Fruit fly (Drosophila melanogaster) whole organism, prepupa: ENCODE results near the gene CG18095.

ENCODE experiments used
- Blimp-1 ChIP-seq: fragments of 200-800 bp; sonication (Bioruptor generic); optimal IDR thresholded peaks from 3 replicates; lab custom pipeline; 2017; ENCODE audit warnings: missing biosample characterization, missing genetic modification characterization, mild to moderate bottlenecking, moderate library complexity, missing genetic modification reagents
- CG10631 ChIP-seq: fragments of 200-800 bp; sonication (Bioruptor generic); optimal IDR thresholded peaks from 2 replicates; lab custom pipeline; 2016; ENCODE audit warnings: missing biosample characterization, missing genetic modification characterization
- CG10669 ChIP-seq: fragments of 200-800 bp; sonication (Bioruptor generic); optimal IDR thresholded peaks from 3 replicates; lab custom pipeline; 2018; ENCODE audit warnings: missing biosample characterization, mild to moderate bottlenecking, missing genetic modification characterization, moderate library complexity
- CG11294 ChIP-seq: fragments of 200-800 bp; sonication (Bioruptor generic); IDR thresholded peaks from 2 replicates; pipeline ENCODE4 v1.3.6; 2022; ENCODE audit warnings: missing biosample characterization, missing genetic modification characterization
- CG15336 ChIP-seq: fragments of 200-800 bp; sonication (Bioruptor generic); IDR thresholded peaks from 2 replicates; pipeline ENCODE4 v1.3.6; 2022; ENCODE audit warnings: missing biosample characterization, missing genetic modification characterization
- CG1621 ChIP-seq: fragments of 200-800 bp; sonication (Bioruptor generic); optimal IDR thresholded peaks from 3 replicates; lab custom pipeline; 2018; ENCODE audit warnings: missing biosample characterization, mild to moderate bottlenecking, missing genetic modification characterization
- CG16779 ChIP-seq: fragments of 200-800 bp; sonication (Bioruptor generic); optimal IDR thresholded peaks from 3 replicates; lab custom pipeline; 2017; ENCODE audit warnings: missing biosample characterization, mild to moderate bottlenecking, missing genetic modification characterization
- CG3032 ChIP-seq: fragments of 200-800 bp; optimal IDR thresholded peaks from 2 replicates; lab custom pipeline; 2019; ENCODE audit warnings: missing biosample characterization, mild to moderate bottlenecking, missing genetic modification characterization, moderate library complexity
- CG31627 ChIP-seq: fragments of 200-800 bp; sonication (Bioruptor generic); optimal IDR thresholded peaks from 3 replicates; lab custom pipeline; 2016; ENCODE audit warnings: missing biosample characterization, missing genetic modification characterization
- CG32006 ChIP-seq: fragments of 200-800 bp; sonication (Bioruptor generic); optimal IDR thresholded peaks from 3 replicates; lab custom pipeline; 2017; ENCODE audit warnings: missing biosample characterization, mild to moderate bottlenecking, missing genetic modification characterization
- CG34406 ChIP-seq: fragments of 200-800 bp; sonication (Bioruptor generic); optimal IDR thresholded peaks from 3 replicates; lab custom pipeline; 2016; ENCODE audit warnings: missing biosample characterization, missing genetic modification characterization
- CG4318 ChIP-seq: fragments of 200-800 bp; sonication (Bioruptor generic); optimal IDR thresholded peaks from 3 replicates; lab custom pipeline; 2017; ENCODE audit warnings: missing biosample characterization, mild to moderate bottlenecking, missing genetic modification characterization
- CG6163 ChIP-seq: fragments of 200-800 bp; sonication (Bioruptor generic); IDR thresholded peaks from 3 replicates; pipeline ENCODE4 v1.3.6; 2022; ENCODE audit warnings: missing biosample characterization, missing genetic modification characterization
- CG6276 ChIP-seq: fragments of 200-800 bp; sonication (Bioruptor generic); optimal IDR thresholded peaks from 2 replicates; lab custom pipeline; 2017; ENCODE audit warnings: missing biosample characterization, mild to moderate bottlenecking, missing genetic modification characterization
- CG6792 ChIP-seq: fragments of 200-800 bp; sonication (Bioruptor generic); optimal IDR thresholded peaks from 3 replicates; lab custom pipeline; 2016; ENCODE audit warnings: missing biosample characterization, missing genetic modification characterization
- CG6854 ChIP-seq: fragments of 200-800 bp; sonication (Bioruptor generic); optimal IDR thresholded peaks from 2 replicates; lab custom pipeline; 2017; ENCODE audit warnings: missing biosample characterization, mild to moderate bottlenecking, missing genetic modification characterization
- CG7368 ChIP-seq: fragments of 200-800 bp; sonication (Bioruptor generic); optimal IDR thresholded peaks from 3 replicates; lab custom pipeline; 2016; ENCODE audit warnings: missing biosample characterization, missing genetic modification characterization
- CG8319 ChIP-seq: fragments of 200-800 bp; sonication (Bioruptor generic); optimal IDR thresholded peaks from 3 replicates; lab custom pipeline; 2016; ENCODE audit warnings: missing biosample characterization, missing genetic modification characterization
- CG9139 ChIP-seq: fragments of 200-800 bp; sonication (Bioruptor generic); optimal IDR thresholded peaks from 3 replicates; lab custom pipeline; 2017; ENCODE audit warnings: missing biosample characterization, mild to moderate bottlenecking, missing genetic modification characterization
- Eip75B ChIP-seq: fragments of 200-800 bp; sonication (Bioruptor generic); optimal IDR thresholded peaks from 3 replicates; lab custom pipeline; 2016; ENCODE audit warnings: missing biosample characterization, missing genetic modification characterization
- Ets96B ChIP-seq: fragments of 200-800 bp; optimal IDR thresholded peaks from 2 replicates; lab custom pipeline; 2019; ENCODE audit warnings: missing biosample characterization, mild to moderate bottlenecking, missing genetic modification characterization, moderate library complexity
- Gug ChIP-seq: fragments of 200-800 bp; sonication (Bioruptor generic); IDR thresholded peaks from 2 replicates; pipeline ENCODE4 v1.3.6; 2022; ENCODE audit warnings: missing biosample characterization, missing genetic modification characterization
- Hr39 ChIP-seq: fragments of 200-800 bp; sonication (Bioruptor generic); optimal IDR thresholded peaks from 2 replicates; lab custom pipeline; 2016; ENCODE audit warnings: missing biosample characterization, missing genetic modification characterization
- Hr4 ChIP-seq: fragments of 200-800 bp; sonication (Bioruptor generic); optimal IDR thresholded peaks from 3 replicates; lab custom pipeline; 2016; ENCODE audit warnings: missing biosample characterization, missing genetic modification characterization
- Met ChIP-seq: fragments of 200-800 bp; sonication (Bioruptor generic); optimal IDR thresholded peaks from 3 replicates; lab custom pipeline; 2016; ENCODE audit warnings: missing biosample characterization, missing genetic modification characterization
- OdsH ChIP-seq: fragments of 200-800 bp; sonication (Bioruptor generic); optimal IDR thresholded peaks from 3 replicates; lab custom pipeline; 2016; ENCODE audit warnings: missing biosample characterization, missing genetic modification characterization
- Smox ChIP-seq: fragments of 200-800 bp; sonication (Bioruptor generic); optimal IDR thresholded peaks from 3 replicates; lab custom pipeline; 2016; ENCODE audit warnings: missing biosample characterization, missing genetic modification characterization
- Sox102F ChIP-seq: fragments of 200-800 bp; sonication (Bioruptor generic); optimal IDR thresholded peaks from 2 replicates; lab custom pipeline; 2016; ENCODE audit warnings: missing biosample characterization, mild to moderate bottlenecking, missing genetic modification characterization
- Sox14 ChIP-seq: fragments of 200-800 bp; sonication (Bioruptor generic); optimal IDR thresholded peaks from 3 replicates; lab custom pipeline; 2016; ENCODE audit warnings: missing biosample characterization, missing genetic modification characterization
- Sox15 ChIP-seq: fragments of 200-800 bp; sonication (Bioruptor generic); optimal IDR thresholded peaks from 3 replicates; lab custom pipeline; 2016; ENCODE audit warnings: missing biosample characterization, missing genetic modification characterization
- achi ChIP-seq: fragments of 200-800 bp; sonication (Bioruptor generic); optimal IDR thresholded peaks from 3 replicates; lab custom pipeline; 2016; ENCODE audit warnings: missing biosample characterization, missing genetic modification characterization
- acj6 ChIP-seq: fragments of 200-800 bp; sonication (Bioruptor generic); optimal IDR thresholded peaks from 3 replicates; lab custom pipeline; 2016; ENCODE audit warnings: missing biosample characterization, missing genetic modification characterization
- dac ChIP-seq: fragments of 200-800 bp; sonication (Bioruptor generic); optimal IDR thresholded peaks from 2 replicates; lab custom pipeline; 2017; ENCODE audit warnings: missing biosample characterization, mild to moderate bottlenecking, missing genetic modification characterization
- eg ChIP-seq: fragments of 200-800 bp; sonication (Bioruptor generic); IDR thresholded peaks from 3 replicates; pipeline ENCODE4 v1.3.6; 2022; ENCODE audit warnings: missing biosample characterization, missing genetic modification characterization
- fd59A ChIP-seq: fragments of 200-800 bp; sonication (Bioruptor generic); optimal IDR thresholded peaks from 2 replicates; lab custom pipeline; 2017; ENCODE audit warnings: missing biosample characterization, mild to moderate bottlenecking, missing genetic modification characterization, missing genetic modification reagents
- fd85E ChIP-seq: fragments of 200-800 bp; sonication (Bioruptor generic); optimal IDR thresholded peaks from 3 replicates; lab custom pipeline; 2016; ENCODE audit warnings: missing biosample characterization, missing genetic modification characterization
- fkh ChIP-seq: fragments of 200-800 bp; sonication (Bioruptor generic); optimal IDR thresholded peaks from 3 replicates; lab custom pipeline; 2017; ENCODE audit warnings: missing biosample characterization, mild to moderate bottlenecking, missing genetic modification characterization, moderate library complexity
- lz ChIP-seq: fragments of 200-800 bp; sonication (Bioruptor generic); optimal IDR thresholded peaks from 3 replicates; lab custom pipeline; 2016; ENCODE audit warnings: missing biosample characterization, missing genetic modification characterization
- pdm3 ChIP-seq: fragments of 200-800 bp; sonication (Bioruptor generic); optimal IDR thresholded peaks from 3 replicates; lab custom pipeline; 2016; ENCODE audit warnings: missing biosample characterization, missing genetic modification characterization
- salr ChIP-seq, 2 experiments: fragments of 200-800 bp; sonication (Bioruptor generic); optimal IDR thresholded peaks; 3 replicates each; lab custom pipeline; 2016 to 2018; ENCODE audit warnings: missing biosample characterization in 2 of 2, missing genetic modification characterization in 2 of 2, mild to moderate bottlenecking in 1 of 2
- spab ChIP-seq: fragments of 200-800 bp; sonication (Bioruptor generic); optimal IDR thresholded peaks from 2 replicates; lab custom pipeline; 2017; ENCODE audit warnings: missing biosample characterization, mild to moderate bottlenecking, missing genetic modification characterization, missing genetic modification reagents
- ss ChIP-seq, 2 experiments: fragments of 200-800 bp; sonication (Bioruptor generic); optimal IDR thresholded peaks; 2 replicates in 1 of 2; 3 replicates in 1 of 2; lab custom pipeline; 2017 to 2018; ENCODE audit warnings: mild to moderate bottlenecking in 2 of 2, missing biosample characterization in 2 of 2, missing genetic modification characterization in 2 of 2, moderate library complexity in 1 of 2
- svp ChIP-seq: fragments of 200-800 bp; sonication (Bioruptor generic); peaks from one replicate; lab custom pipeline; 2016; ENCODE audit warnings: missing biosample characterization, missing genetic modification characterization
- vri ChIP-seq: fragments of 200-800 bp; sonication (Bioruptor generic); optimal IDR thresholded peaks from 3 replicates; lab custom pipeline; 2016; ENCODE audit warnings: missing biosample characterization, mild to moderate bottlenecking, missing genetic modification characterization

Gene CG18095

DNA sequence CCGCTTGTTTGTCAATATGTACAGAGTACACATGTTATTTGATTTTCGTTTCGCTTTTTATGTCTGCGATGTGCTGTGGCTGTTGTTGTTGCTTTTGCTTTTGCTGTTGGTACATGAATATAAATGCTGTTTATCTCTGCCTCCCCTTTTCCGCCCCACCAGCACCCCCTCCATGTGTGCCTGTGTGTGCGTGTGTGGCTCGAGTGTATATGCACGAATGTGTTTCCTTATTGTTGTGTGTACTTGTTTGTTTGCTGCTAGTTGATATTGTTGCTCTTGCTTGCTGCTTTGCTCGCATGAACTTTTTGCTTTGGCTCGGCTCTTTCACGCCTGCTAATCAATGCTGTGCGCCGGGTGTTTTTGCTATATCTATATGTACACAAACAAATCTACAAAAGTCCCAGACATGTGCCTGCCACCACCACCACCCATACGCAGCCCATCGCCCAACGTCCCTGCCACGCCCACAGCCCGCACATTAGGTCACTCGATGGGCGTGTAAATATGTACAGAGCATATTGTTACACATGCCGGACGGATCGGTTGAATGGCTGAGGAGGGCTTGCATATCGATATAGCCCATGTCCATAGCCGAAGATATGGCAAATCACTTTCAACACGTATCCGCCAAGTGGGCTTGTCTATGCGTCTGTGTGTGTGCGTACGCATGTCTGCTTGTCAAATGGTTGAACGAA lies 7.1 kb downstream of the CG18095 start (continued):
- TF ChIP-seq CG6854 (GFP tag; lab: Kevin White, UChicago) (peak; percentile 93), CG11294 (GFP tag; lab: Robert Waterston, UW) (peak; percentile 63), CG3032 (tag; lab: Kevin White, UChicago) (peak; percentile 31), Blimp-1 (GFP tag; lab: Kevin White, UChicago) (peak; percentile 92), Gug (GFP tag; lab: Robert Waterston, UW) (peak; percentile 73), CG10669 (peak; percentile 55), Met (peak; percentile 78), CG6276 (GFP tag; lab: Kevin White, UChicago) (peak; percentile 68), CG1621 (peak; percentile 75), CG8319 (GFP tag; lab: Kevin White, UChicago) (peak; percentile 51), ss (GFP tag; optimal IDR thresholded peaks at IDR 0.05; lab: Kevin White, UChicago) (peak; percentile 78 to 85), CG15336 (peak; percentile 59), CG32006 (GFP tag; lab: Kevin White, UChicago) (peak; percentile 21), CG6163 (peak; percentile 91), CG9139 (GFP tag; lab: Kevin White, UChicago) (peak; percentile 66), CG7368 (GFP tag; lab: Kevin White, UChicago) (peak; percentile 83), CG16779 (tag; lab: Kevin White, UChicago) (peak; percentile 81), eg (GFP tag; lab: Robert Waterston, UW) (peak; percentile 88), Ets96B (peak; percentile 12), vri (GFP tag; lab: Kevin White, UChicago) (peak; percentile 81), pdm3 (GFP tag; lab: Kevin White, UChicago) (peak; percentile 72), lz (GFP tag; lab: Kevin White, UChicago) (peak; percentile 65), OdsH (peak; percentile 75), CG34406 (GFP tag; lab: Kevin White, UChicago) (peak; percentile 77), Sox14 (peak; percentile 57)
- TF ChIP-seq, all 60 proteins: peak for 56

DNA sequence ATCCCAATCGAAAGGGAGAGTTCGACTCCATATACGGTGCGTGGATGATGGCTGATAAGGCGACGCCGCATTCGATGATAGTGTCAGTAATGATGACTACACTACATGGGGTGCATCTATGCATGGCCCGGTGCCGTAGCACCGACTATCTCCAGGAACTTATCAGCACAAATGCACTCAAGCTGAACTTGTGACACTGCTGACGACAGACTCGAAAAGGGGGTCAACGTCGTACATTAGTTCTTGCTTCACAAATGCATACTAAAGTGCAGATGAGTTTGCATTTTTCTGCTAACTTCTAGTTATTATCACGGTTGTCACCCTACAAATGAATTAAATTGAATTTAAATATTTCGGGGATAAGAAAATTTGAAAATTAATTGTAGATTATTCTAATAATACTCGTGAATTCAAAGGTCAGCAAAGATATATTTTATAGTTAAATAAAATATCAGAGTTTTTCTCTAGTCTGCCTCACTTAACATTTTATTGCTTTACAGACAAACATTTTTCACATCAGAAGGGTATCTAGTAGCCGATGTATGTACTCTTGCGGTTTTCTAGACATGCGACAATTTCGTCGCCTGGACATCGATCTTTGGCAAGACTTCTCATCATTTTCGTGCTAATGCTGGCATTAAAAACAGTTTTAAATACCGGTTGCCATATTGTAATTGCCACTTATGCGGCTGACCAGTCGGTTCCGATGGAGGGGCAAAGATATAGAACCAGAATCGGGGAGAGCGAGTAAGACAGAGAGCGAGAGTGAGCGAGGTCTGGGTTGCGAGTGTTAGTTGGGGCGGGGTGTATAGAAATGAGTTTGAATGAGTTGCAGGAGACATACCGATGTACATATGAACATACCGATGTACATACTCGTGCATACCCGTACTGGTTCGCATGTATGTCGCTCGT lies 7.9 kb downstream of the CG18095 start:
- TF ChIP-seq fd85E (no peak), spab (GFP tag; lab: Kevin White, UChicago) (no peak), Sox15 (no peak), CG6792 (GFP tag; lab: Kevin White, UChicago) (no peak), dac (GFP tag; lab: Kevin White, UChicago) (no peak), Hr39 (GFP tag; lab: Kevin White, UChicago) (no peak), CG3032 (tag; lab: Kevin White, UChicago) (peak; percentile 47), Sox102F (GFP tag; lab: Kevin White, UChicago) (no peak), CG32006 (GFP tag; lab: Kevin White, UChicago) (peak; percentile 70), Met (peak; percentile 2), CG11294 (GFP tag; lab: Robert Waterston, UW) (no peak), acj6 (peak; percentile 17), fkh (no peak), eg (GFP tag; lab: Robert Waterston, UW) (peak; percentile 3; the same call in 2 of the 3 replicates), CG4318 (GFP tag; lab: Kevin White, UChicago) (peak; percentile 60), Ets96B (peak; percentile 47), Blimp-1 (GFP tag; lab: Kevin White, UChicago) (no peak), svp (GFP tag; lab: Kevin White, UChicago) (peak; percentile 87), Hr4 (GFP tag; lab: Kevin White, UChicago) (peak; percentile 57), CG15336 (peak; percentile 62), CG34406 (GFP tag; lab: Kevin White, UChicago) (no peak), Smox (GFP tag; lab: Kevin White, UChicago) (no peak), pdm3 (GFP tag; lab: Kevin White, UChicago) (peak; percentile 26), Eip75B (GFP tag; lab: Kevin White, UChicago) (no peak), fd59A (GFP tag; lab: Kevin White, UChicago) (no peak), salr (GFP tag; optimal IDR thresholded peaks at IDR 0.05; lab: Kevin White, UChicago) (peak in 1 of 2 experiments; percentile 21), OdsH (peak; percentile 35), CG10631 (GFP tag; lab: Kevin White, UChicago) (peak; percentile 15), CG9139 (GFP tag; lab: Kevin White, UChicago) (no peak), CG31627 (no peak), Gug (GFP tag; lab: Robert Waterston, UW) (peak; percentile 34), CG6163 (peak; percentile 7), vri (GFP tag; lab: Kevin White, UChicago) (no peak), achi (GFP tag; lab: Kevin White, UChicago) (peak; percentile 17)
